Fruit fly (Drosophila melanogaster) Kc167 (cell line): ENCODE measurements around the gene sba.

Source experiments
- Myc ChIP-seq: fragments of >200 bp; optimal IDR thresholded peaks from 2 replicates; lab custom pipeline; 2017; ENCODE audit warnings: missing external identifiers
- ttk ChIP-seq: sonication (Bioruptor generic); optimal IDR thresholded peaks from 2 replicates; lab custom pipeline; 2017; ENCODE audit warnings: missing external identifiers

dm6 chr3R:23939921-23940839 lies 17.4 kb upstream of the sba start:
- TF ChIP-seq Myc (lab: Kevin White, UChicago) (no peak), ttk (lab: Kevin White, UChicago) (no peak)
